Fruit fly (Drosophila melanogaster) whole organism, embryonic: ENCODE measurements around the gene chif.

Experiments
- BtbVII ChIP-seq: fragments of 200-800 bp; sonication (Bioruptor generic); optimal IDR thresholded peaks from 3 replicates; lab custom pipeline; 2017; ENCODE audit warnings: missing biosample characterization, mild to moderate bottlenecking, missing genetic modification characterization
- CG10366 ChIP-seq: fragments of 200-800 bp; sonication (Bioruptor generic); IDR thresholded peaks from 2 replicates; pipeline ENCODE4 v1.3.6; 2022; ENCODE audit warnings: missing biosample characterization, missing genetic modification characterization
- CG10979 ChIP-seq: fragments of 200-800 bp; sonication (Bioruptor generic); optimal IDR thresholded peaks from 2 replicates; lab custom pipeline; 2018; ENCODE audit warnings: missing biosample characterization, mild to moderate bottlenecking, missing genetic modification characterization, moderate library complexity
- CG11560 ChIP-seq: fragments of 200-800 bp; sonication (Bioruptor generic); IDR thresholded peaks from 3 replicates; pipeline ENCODE4 v1.3.6; 2022; ENCODE audit warnings: missing biosample characterization, missing genetic modification characterization
- CG12071 ChIP-seq: fragments of 200-800 bp; sonication (Bioruptor generic); optimal IDR thresholded peaks from 3 replicates; lab custom pipeline; 2018; ENCODE audit warnings: missing biosample characterization, mild to moderate bottlenecking, missing genetic modification characterization
- CG13123 ChIP-seq: fragments of 200-800 bp; sonication (Bioruptor generic); optimal IDR thresholded peaks from 2 replicates; lab custom pipeline; 2016; ENCODE audit warnings: missing biosample characterization, missing genetic modification characterization
- CG13287 ChIP-seq: fragments of 200-800 bp; sonication (Bioruptor generic); IDR thresholded peaks from 2 replicates; pipeline ENCODE4 v1.3.6; 2022; ENCODE audit warnings: missing biosample characterization, missing genetic modification characterization; ENCODE audit not compliant: partially characterized antibody
- CG13775 ChIP-seq: fragments of 200-800 bp; sonication (Bioruptor generic); optimal IDR thresholded peaks from 3 replicates; lab custom pipeline; 2017; ENCODE audit warnings: missing biosample characterization, mild to moderate bottlenecking, missing genetic modification characterization
- CG14441 ChIP-seq: fragments of 200-800 bp; sonication (Bioruptor generic); IDR thresholded peaks from 2 replicates; pipeline ENCODE4 v1.3.6; 2022; ENCODE audit warnings: missing biosample characterization, missing genetic modification characterization
- CG14860 ChIP-seq: fragments of 200-800 bp; sonication (Bioruptor generic); IDR thresholded peaks from 3 replicates; pipeline ENCODE4 v1.3.6; 2022; ENCODE audit warnings: missing biosample characterization, missing genetic modification characterization; ENCODE audit not compliant: partially characterized antibody
- CG15073 ChIP-seq: fragments of 200-800 bp; sonication (Bioruptor generic); optimal IDR thresholded peaks from 2 replicates; lab custom pipeline; 2016; ENCODE audit warnings: missing biosample characterization, missing genetic modification characterization
- CG15514 ChIP-seq: fragments of 200-800 bp; sonication (Bioruptor generic); optimal IDR thresholded peaks from 3 replicates; lab custom pipeline; 2017; ENCODE audit warnings: missing biosample characterization, missing genetic modification characterization, mild to moderate bottlenecking, moderate library complexity, missing genetic modification reagents
- CG16815 ChIP-seq: fragments of 200-800 bp; sonication (Bioruptor generic); optimal IDR thresholded peaks from 3 replicates; lab custom pipeline; 2017; ENCODE audit warnings: missing biosample characterization, mild to moderate bottlenecking, missing genetic modification characterization
- CG1792 ChIP-seq: fragments of 200-800 bp; sonication (Bioruptor generic); optimal IDR thresholded peaks from 2 replicates; lab custom pipeline; 2016; ENCODE audit warnings: missing biosample characterization, missing genetic modification characterization
- CG2202 ChIP-seq: fragments of 200-800 bp; sonication (Bioruptor generic); optimal IDR thresholded peaks from 2 replicates; lab custom pipeline; 2018; ENCODE audit warnings: missing biosample characterization, mild to moderate bottlenecking, missing genetic modification characterization
- CG4404 ChIP-seq: fragments of 200-800 bp; sonication (Bioruptor generic); IDR thresholded peaks from 2 replicates; pipeline ENCODE4 v1.3.6; 2022; ENCODE audit warnings: missing biosample characterization, missing genetic modification characterization
- CG5953 ChIP-seq: fragments of 200-800 bp; sonication (Bioruptor generic); IDR thresholded peaks from 2 replicates; pipeline ENCODE4 v1.3.6; 2022; ENCODE audit warnings: missing biosample characterization, missing genetic modification characterization
- CG7372 ChIP-seq: fragments of 200-800 bp; sonication (Bioruptor generic); IDR thresholded peaks from 2 replicates; pipeline ENCODE4 v1.3.6; 2022; ENCODE audit warnings: missing biosample characterization, missing genetic modification characterization
- CG7556 ChIP-seq: fragments of 200-800 bp; sonication (Bioruptor generic); optimal IDR thresholded peaks from 2 replicates; lab custom pipeline; 2017; ENCODE audit warnings: missing biosample characterization, mild to moderate bottlenecking, missing genetic modification characterization
- CG9932 ChIP-seq: fragments of 200-800 bp; sonication (Bioruptor generic); IDR thresholded peaks from 2 replicates; pipeline ENCODE4 v1.3.6; 2022; ENCODE audit warnings: missing biosample characterization, missing genetic modification characterization
- Chrac-16 ChIP-seq: fragments of 200-800 bp; sonication (Bioruptor generic); optimal IDR thresholded peaks from 3 replicates; lab custom pipeline; 2016; ENCODE audit warnings: missing biosample characterization, missing genetic modification characterization
- E2f1 ChIP-seq: fragments of 200-800 bp; sonication (Bioruptor generic); IDR thresholded peaks from 2 replicates; pipeline ENCODE4 v1.3.6; 2022; ENCODE audit warnings: missing biosample characterization, missing genetic modification characterization
- Eip74EF ChIP-seq, 2 experiments: fragments of 200-800 bp in 1 of 2; fragments of >200 bp in 1 of 2; sonication (Bioruptor generic) in 1 of 2; optimal IDR thresholded peaks; 2 replicates each; lab custom pipeline; 2017 to 2019; ENCODE audit warnings: missing biosample characterization in 2 of 2, missing genetic modification characterization in 2 of 2, mild to moderate bottlenecking in 1 of 2, moderate library complexity in 1 of 2
- Elba2 ChIP-seq: fragments of 200-800 bp; sonication (Bioruptor generic); optimal IDR thresholded peaks from 3 replicates; lab custom pipeline; 2016; ENCODE audit warnings: missing biosample characterization, missing genetic modification characterization
- Hr3 ChIP-seq: fragments of 200-800 bp; sonication (Bioruptor generic); optimal IDR thresholded peaks from 3 replicates; lab custom pipeline; 2016; ENCODE audit warnings: missing biosample characterization, missing genetic modification characterization
- Nf-YA ChIP-seq: fragments of 200-800 bp; sonication (Bioruptor generic); IDR thresholded peaks from 2 replicates; pipeline ENCODE4 v1.3.6; 2022; ENCODE audit warnings: missing biosample characterization, missing genetic modification characterization
- Ssrp ChIP-seq: fragments of 200-800 bp; sonication (Bioruptor generic); optimal IDR thresholded peaks from 2 replicates; lab custom pipeline; 2018; ENCODE audit warnings: missing biosample characterization, mild to moderate bottlenecking, missing genetic modification characterization, moderate library complexity
- ab ChIP-seq: fragments of 200-800 bp; sonication (Bioruptor generic); optimal IDR thresholded peaks from 2 replicates; lab custom pipeline; 2016; ENCODE audit warnings: missing biosample characterization, missing genetic modification characterization
- ato ChIP-seq: fragments of 200-800 bp; sonication (Bioruptor generic); IDR thresholded peaks from 2 replicates; pipeline ENCODE4 v1.3.6; 2022; ENCODE audit warnings: missing biosample characterization, missing genetic modification characterization; ENCODE audit not compliant: partially characterized antibody
- chinmo ChIP-seq: fragments of 200-800 bp; sonication (Bioruptor generic); IDR thresholded peaks from 4 replicates; pipeline ENCODE4 v1.3.6; 2022; ENCODE audit warnings: missing biosample characterization, missing genetic modification characterization; ENCODE audit not compliant: partially characterized antibody
- ci ChIP-seq: fragments of 200-800 bp; sonication (Bioruptor generic); IDR thresholded peaks from 3 replicates; pipeline ENCODE4 v1.3.6; 2022; ENCODE audit warnings: missing biosample characterization, missing genetic modification characterization
- corto ChIP-seq: fragments of 200-800 bp; sonication (Bioruptor generic); optimal IDR thresholded peaks from 2 replicates; lab custom pipeline; 2016; ENCODE audit warnings: missing biosample characterization, mild to moderate bottlenecking, missing genetic modification characterization, moderate library complexity
- dmrt99B ChIP-seq: fragments of 200-800 bp; sonication (Bioruptor generic); optimal IDR thresholded peaks from 2 replicates; lab custom pipeline; 2018; ENCODE audit warnings: missing biosample characterization, mild to moderate bottlenecking, missing genetic modification characterization, moderate library complexity
- ems ChIP-seq: fragments of 200-800 bp; sonication (Bioruptor generic); optimal IDR thresholded peaks from 3 replicates; lab custom pipeline; 2016; ENCODE audit warnings: missing biosample characterization, missing genetic modification characterization
- fd3F ChIP-seq: fragments of 200-800 bp; sonication (Bioruptor generic); optimal IDR thresholded peaks from 2 replicates; lab custom pipeline; 2018; ENCODE audit warnings: missing biosample characterization, mild to moderate bottlenecking, missing genetic modification characterization, moderate library complexity
- hbn ChIP-seq: fragments of 200-800 bp; sonication (Bioruptor generic); IDR thresholded peaks from 2 replicates; pipeline ENCODE4 v1.3.6; 2022; ENCODE audit warnings: missing biosample characterization, missing genetic modification characterization; ENCODE audit not compliant: partially characterized antibody
- her ChIP-seq: fragments of 200-800 bp; sonication (Bioruptor generic); optimal IDR thresholded peaks from 2 replicates; lab custom pipeline; 2016; ENCODE audit warnings: missing biosample characterization, missing genetic modification characterization
- insv ChIP-seq, 2 experiments: fragments of 200-800 bp; sonication (Bioruptor generic); optimal IDR thresholded peaks; 3 replicates each; lab custom pipeline; 2016 to 2018; ENCODE audit warnings: missing biosample characterization in 2 of 2, missing genetic modification characterization in 2 of 2
- inv ChIP-seq: fragments of 200-800 bp; sonication (Bioruptor generic); IDR thresholded peaks from 2 replicates; pipeline ENCODE4 v1.3.6; 2022; ENCODE audit warnings: missing biosample characterization, missing genetic modification characterization; ENCODE audit not compliant: partially characterized antibody
- jigr1 ChIP-seq: fragments of 200-800 bp; sonication (Bioruptor generic); IDR thresholded peaks from 3 replicates; pipeline ENCODE4 v1.3.6; 2022; ENCODE audit warnings: missing biosample characterization, missing genetic modification characterization
- lilli ChIP-seq: fragments of 200-800 bp; sonication (Bioruptor generic); optimal IDR thresholded peaks from 3 replicates; lab custom pipeline; 2016; ENCODE audit warnings: missing biosample characterization, missing genetic modification characterization
- lola ChIP-seq, 3 experiments: fragments of >200 bp in 2 of 3; fragments of 200-800 bp in 1 of 3; sonication (Bioruptor generic) in 1 of 3; optimal IDR thresholded peaks; 2 replicates each; lab custom pipeline; 2017 to 2019; ENCODE audit warnings: missing biosample characterization in 3 of 3, missing genetic modification characterization in 3 of 3, mild to moderate bottlenecking in 1 of 3, moderate library complexity in 1 of 3
- pb ChIP-seq: fragments of 200-800 bp; sonication (Bioruptor generic); optimal IDR thresholded peaks from 3 replicates; lab custom pipeline; 2016; ENCODE audit warnings: missing biosample characterization, missing genetic modification characterization
- pita ChIP-seq: fragments of 200-800 bp; sonication (Bioruptor generic); optimal IDR thresholded peaks from 2 replicates; lab custom pipeline; 2017; ENCODE audit warnings: missing biosample characterization, mild to moderate bottlenecking, missing genetic modification characterization
- scrt ChIP-seq: fragments of 200-800 bp; sonication (Bioruptor generic); optimal IDR thresholded peaks from 2 replicates; lab custom pipeline; 2018; ENCODE audit warnings: missing biosample characterization, mild to moderate bottlenecking, missing genetic modification characterization, moderate library complexity
- sens-2 ChIP-seq: fragments of 200-800 bp; sonication (Bioruptor generic); IDR thresholded peaks from 2 replicates; pipeline ENCODE4 v1.3.6; 2022; ENCODE audit warnings: missing biosample characterization, missing genetic modification characterization
- sisA ChIP-seq: fragments of 200-800 bp; sonication (Bioruptor generic); IDR thresholded peaks from 2 replicates; pipeline ENCODE4 v1.3.6; 2022; ENCODE audit warnings: missing biosample characterization, missing genetic modification characterization
- stc ChIP-seq: fragments of 200-800 bp; sonication (Bioruptor generic); IDR thresholded peaks from 2 replicates; pipeline ENCODE4 v1.3.6; 2022; ENCODE audit warnings: missing biosample characterization, missing genetic modification characterization

The chif gene

dm6 chr2L:16352585-16353580 is at the start of gene chif, which contains the start of the genes Hyls1 and CG4455 (continued):
- TF ChIP-seq CG16815 (GFP tag; lab: Kevin White, UChicago) (no peak), CG4404 (GFP tag; lab: Robert Waterston, UW) (peak; percentile 26; the same call in 1 of the 2 replicates), CG7372 (GFP tag; lab: Robert Waterston, UW) (no peak), pita (GFP tag; lab: Kevin White, UChicago) (no peak), fd3F (GFP tag; lab: Kevin White, UChicago) (no peak), CG13123 (GFP tag; lab: Kevin White, UChicago) (no peak), CG15073 (GFP tag; lab: Kevin White, UChicago) (no peak), CG5953 (GFP tag; lab: Robert Waterston, UW) (no peak), BtbVII (GFP tag; lab: Kevin White, UChicago) (no peak), CG7556 (GFP tag; lab: Kevin White, UChicago) (no peak), pb (no peak), her (GFP tag; lab: Kevin White, UChicago) (no peak), CG10366 (GFP tag; lab: Robert Waterston, UW) (no peak), CG14441 (GFP tag; lab: Robert Waterston, UW) (no peak), lilli (GFP tag; lab: Kevin White, UChicago) (peak; percentile 31), jigr1 (GFP tag; lab: Robert Waterston, UW) (no peak), scrt (GFP tag; lab: Kevin White, UChicago) (peak; percentile 23), Hr3 (GFP tag; lab: Kevin White, UChicago) (peak; percentile 46), Chrac-16 (GFP tag; lab: Kevin White, UChicago) (peak; percentile 36), stc (GFP tag; lab: Robert Waterston, UW) (no peak), CG10979 (tag; lab: Kevin White, UChicago) (no peak), CG9932 (GFP tag; lab: Robert Waterston, UW) (peak; percentile 68), inv (GFP tag; lab: Robert Waterston, UW) (peak; percentile 89), corto (GFP tag; lab: Kevin White, UChicago) (peak; percentile 73), lola (GFP tag; optimal IDR thresholded peaks at IDR 0.05; lab: Kevin White, UChicago) (peak in 1 of 3 experiments; percentile 31), CG11560 (tag; lab: Robert Waterston, UW) (no peak), dmrt99B (tag; lab: Kevin White, UChicago) (peak; percentile 17), Nf-YA (GFP tag; lab: Robert Waterston, UW) (no peak), CG13775 (GFP tag; lab: Kevin White, UChicago) (peak; percentile 54), Elba2 (GFP tag; lab: Kevin White, UChicago) (no peak), CG1792 (no peak), CG13287 (GFP tag; lab: Robert Waterston, UW) (peak; percentile 88), insv (GFP tag; optimal IDR thresholded peaks at IDR 0.05; lab: Kevin White, UChicago) (no peak), ems (GFP tag; lab: Kevin White, UChicago) (peak; percentile 21), ab (GFP tag; lab: Kevin White, UChicago) (no peak), chinmo (GFP tag; lab: Robert Waterston, UW) (0 out of 4 replicates have a peak, but pooled peaks have one; percentile 12), ci (peak; percentile 42; the same call in 1 of the 3 replicates), Eip74EF (GFP tag; optimal IDR thresholded peaks at IDR 0.05; lab: Kevin White, UChicago) (no peak), CG15514 (peak; percentile 32), sisA (GFP tag; lab: Robert Waterston, UW) (no peak), CG12071 (no peak), E2f1 (GFP tag; lab: Robert Waterston, UW) (no peak), CG2202 (tag; lab: Kevin White, UChicago) (no peak), hbn (GFP tag; lab: Robert Waterston, UW) (peak; percentile 83), CG14860 (GFP tag; lab: Robert Waterston, UW) (peak; percentile 92), sens-2 (GFP tag; lab: Robert Waterston, UW) (no peak), ato (GFP tag; lab: Robert Waterston, UW) (peak; percentile 65; the same call in 1 of the 2 replicates), Ssrp (peak; percentile 32)
